Worm (Caenorhabditis elegans) whole organism, L2 larva: ENCODE data around the gene F23F1.10.

Source experiments
- ceh-16 ChIP-seq: fragments of 150-350 bp; optimal IDR thresholded peaks from 2 replicates; lab custom pipeline; 2014; ENCODE audit warnings: missing biosample characterization, missing genetic modification characterization
- ceh-82 ChIP-seq: fragments of 150-350 bp; optimal IDR thresholded peaks from 2 replicates; lab custom pipeline; 2014; ENCODE audit warnings: missing biosample characterization, missing genetic modification characterization
- crh-2 ChIP-seq: sonication (generic microtip); optimal IDR thresholded peaks from 2 replicates; lab custom pipeline; 2017; ENCODE audit warnings: missing biosample characterization, missing genetic modification characterization
- dmd-4 ChIP-seq: sonication (generic microtip); optimal IDR thresholded peaks from 2 replicates; lab custom pipeline; 2017; ENCODE audit warnings: missing biosample characterization, missing genetic modification characterization
- mbf-1 ChIP-seq: sonication (generic microtip); optimal IDR thresholded peaks from 2 replicates; lab custom pipeline; 2017; ENCODE audit warnings: missing biosample characterization, missing genetic modification characterization
- nhr-11 ChIP-seq: fragments of 150-350 bp; optimal IDR thresholded peaks from 2 replicates; lab custom pipeline; 2014; ENCODE audit warnings: missing biosample characterization, missing genetic modification characterization
- nhr-25 ChIP-seq: fragments of 150-350 bp; sonication (generic microtip); optimal IDR thresholded peaks from 3 replicates; lab custom pipeline; 2014; ENCODE audit warnings: missing biosample characterization, missing genetic modification characterization
- nhr-6 ChIP-seq: fragments of 150-350 bp; optimal IDR thresholded peaks from 2 replicates; lab custom pipeline; 2014; ENCODE audit warnings: missing biosample characterization, missing genetic modification characterization
- unc-62 ChIP-seq: fragments of 150-350 bp; optimal IDR thresholded peaks from 2 replicates; lab custom pipeline; 2014; ENCODE audit warnings: missing biosample characterization, missing genetic modification reagents, missing genetic modification characterization

F23F1.10 gene

DNA sequence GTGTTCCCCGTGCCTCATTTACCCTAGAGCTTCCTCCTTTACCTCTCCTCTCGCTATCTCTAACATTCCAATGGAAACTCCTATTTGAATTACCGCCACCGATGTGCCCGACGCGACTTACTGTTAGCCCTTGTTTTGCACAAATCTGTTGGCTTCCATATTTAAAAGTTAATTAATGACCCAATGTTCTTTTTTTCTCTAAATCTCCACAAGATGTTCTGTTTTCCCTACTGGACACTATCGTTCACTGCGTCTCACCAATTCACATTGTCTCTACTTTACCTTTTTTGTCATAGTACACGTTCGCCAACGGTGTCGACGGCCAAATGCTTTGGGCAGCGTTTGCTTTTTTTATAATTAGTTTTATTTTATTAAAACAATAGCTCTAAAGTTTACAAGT, 41.2 kb downstream of the F23F1.10 start:
- no peak for TF ChIP-seq ceh-16 (tag; lab: Kevin White, UChicago)
- no peak for TF ChIP-seq dmd-4 (tag; lab: Kevin White, UChicago)
- no peak for TF ChIP-seq mbf-1 (tag; lab: Kevin White, UChicago)
- TF ChIP-seq nhr-11 (tag; lab: Kevin White, UChicago) = no peak
- TF ChIP-seq nhr-6 (tag; lab: Kevin White, UChicago) = peak; percentile 89
- no peak for TF ChIP-seq unc-62 (GFP tag; lab: Kevin White, UChicago)
- no peak for TF ChIP-seq crh-2 (tag; lab: Kevin White, UChicago)
- peak; percentile 13 for TF ChIP-seq nhr-25
- TF ChIP-seq ceh-82 (tag; lab: Kevin White, UChicago) = no peak
- TF ChIP-seq, all 48 proteins: peak for 2
